Fruit fly (Drosophila melanogaster) whole organism, embryonic: ENCODE measurements around the gene CG14085.
A peak's percentile ranks its signal among the peaks of the same experiment; 100 is the strongest.

Experiments
- BtbVII ChIP-seq: fragments of 200-800 bp; sonication (Bioruptor generic); optimal IDR thresholded peaks from 3 replicates; lab custom pipeline; 2017; ENCODE audit warnings: missing biosample characterization, mild to moderate bottlenecking, missing genetic modification characterization
- CG12299 ChIP-seq: fragments of 200-800 bp; sonication (Bioruptor generic); optimal IDR thresholded peaks from 2 replicates; lab custom pipeline; 2018; ENCODE audit warnings: missing biosample characterization, mild to moderate bottlenecking, missing genetic modification characterization
- CG13424 ChIP-seq: fragments of 200-800 bp; sonication (Bioruptor generic); optimal IDR thresholded peaks from 2 replicates; lab custom pipeline; 2019; ENCODE audit warnings: missing biosample characterization, mild to moderate bottlenecking, missing genetic modification characterization, moderate library complexity
- CG13894 ChIP-seq: fragments of 200-800 bp; sonication (Bioruptor generic); optimal IDR thresholded peaks from 3 replicates; lab custom pipeline; 2018; ENCODE audit warnings: missing biosample characterization, mild to moderate bottlenecking, missing genetic modification characterization, moderate library complexity
- CG18011 ChIP-seq: fragments of 200-800 bp; sonication (Bioruptor generic); optimal IDR thresholded peaks from 2 replicates; lab custom pipeline; 2017; ENCODE audit warnings: missing biosample characterization, missing genetic modification characterization, mild to moderate bottlenecking, moderate library complexity, missing genotype
- CG30020 ChIP-seq: fragments of 200-800 bp; optimal IDR thresholded peaks from 2 replicates; lab custom pipeline; 2019; ENCODE audit warnings: missing biosample characterization, mild to moderate bottlenecking, missing genetic modification characterization, moderate library complexity
- CG3163 ChIP-seq: fragments of 200-800 bp; sonication (Bioruptor generic); optimal IDR thresholded peaks from 3 replicates; lab custom pipeline; 2016; ENCODE audit warnings: missing biosample characterization, missing genetic modification characterization
- CG32532 ChIP-seq: fragments of 200-800 bp; sonication (Bioruptor generic); IDR thresholded peaks from 2 replicates; pipeline ENCODE4 v1.3.6; 2022; ENCODE audit warnings: missing biosample characterization, missing genetic modification characterization
- CG3726 ChIP-seq: fragments of 200-800 bp; sonication (Bioruptor generic); IDR thresholded peaks from 3 replicates; pipeline ENCODE4, ENCODE4 v1.3.6; 2022; ENCODE audit warnings: missing biosample characterization, missing genetic modification characterization
- CG4424 ChIP-seq: fragments of 200-800 bp; sonication (Bioruptor generic); optimal IDR thresholded peaks from 3 replicates; lab custom pipeline; 2016; ENCODE audit warnings: missing biosample characterization, missing genetic modification characterization
- CG5953 ChIP-seq: fragments of 200-800 bp; sonication (Bioruptor generic); IDR thresholded peaks from 2 replicates; pipeline ENCODE4 v1.3.6; 2022; ENCODE audit warnings: missing biosample characterization, missing genetic modification characterization
- CG7745 ChIP-seq: fragments of 200-800 bp; sonication (Bioruptor generic); optimal IDR thresholded peaks from 2 replicates; lab custom pipeline; 2018; ENCODE audit warnings: missing biosample characterization, mild to moderate bottlenecking, missing genetic modification characterization, moderate library complexity
- CG8944 ChIP-seq: fragments of 200-800 bp; sonication (Bioruptor generic); optimal IDR thresholded peaks from 3 replicates; lab custom pipeline; 2016; ENCODE audit warnings: missing biosample characterization, missing genetic modification characterization
- CTCF ChIP-seq: fragments of 200-800 bp; sonication (Bioruptor generic); optimal IDR thresholded peaks from 2 replicates; lab custom pipeline; 2017; ENCODE audit warnings: missing biosample characterization, mild to moderate bottlenecking, missing genetic modification characterization, moderate library complexity
- Doc2 ChIP-seq: fragments of 200-800 bp; sonication (Bioruptor generic); IDR thresholded peaks from 2 replicates; pipeline ENCODE4 v1.3.6; 2022; ENCODE audit warnings: missing biosample characterization, missing genetic modification characterization
- E2f1 ChIP-seq: fragments of 200-800 bp; sonication (Bioruptor generic); IDR thresholded peaks from 2 replicates; pipeline ENCODE4 v1.3.6; 2022; ENCODE audit warnings: missing biosample characterization, missing genetic modification characterization
- H15 ChIP-seq: fragments of 200-800 bp; sonication (Bioruptor generic); IDR thresholded peaks from 3 replicates; pipeline ENCODE4 v1.3.6; 2022; ENCODE audit warnings: missing biosample characterization, missing genetic modification characterization
- H2.0 ChIP-seq: fragments of 200-800 bp; sonication (Bioruptor generic); IDR thresholded peaks from 2 replicates; pipeline ENCODE4 v1.3.6; 2022; ENCODE audit warnings: missing biosample characterization, missing genetic modification characterization
- HLH3B ChIP-seq: fragments of 200-800 bp; sonication (Bioruptor generic); IDR thresholded peaks from 2 replicates; pipeline ENCODE4 v1.3.6; 2022; ENCODE audit warnings: missing biosample characterization, missing genetic modification characterization
- Hey ChIP-seq: fragments of 200-800 bp; sonication (Bioruptor generic); optimal IDR thresholded peaks from 3 replicates; lab custom pipeline; 2018; ENCODE audit warnings: missing biosample characterization, mild to moderate bottlenecking, missing genetic modification characterization
- Hr39 ChIP-seq: fragments of >200 bp; optimal IDR thresholded peaks from 2 replicates; lab custom pipeline; 2017
- Lim3 ChIP-seq: fragments of 200-800 bp; sonication (Bioruptor generic); IDR thresholded peaks from 2 replicates; pipeline ENCODE4 v1.3.6; 2022; ENCODE audit warnings: missing biosample characterization, missing genetic modification characterization
- Oli ChIP-seq: fragments of 200-800 bp; sonication (Bioruptor generic); optimal IDR thresholded peaks from 2 replicates; lab custom pipeline; 2018; ENCODE audit warnings: missing biosample characterization, mild to moderate bottlenecking, missing genetic modification characterization, moderate library complexity
- Pdp1 ChIP-seq, 2 experiments: fragments of 200-800 bp; sonication (Bioruptor generic); optimal IDR thresholded peaks; 3 replicates each; lab custom pipeline; 2016; ENCODE audit warnings: missing biosample characterization in 2 of 2, missing genetic modification characterization in 2 of 2, mild to moderate bottlenecking in 1 of 2, moderate library complexity in 1 of 2
- Ravus ChIP-seq: fragments of 200-800 bp; sonication (Bioruptor generic); IDR thresholded peaks from 2 replicates; pipeline ENCODE4 v1.3.6; 2022; ENCODE audit warnings: missing biosample characterization, missing genetic modification characterization
- Sin3A ChIP-seq: fragments of >200 bp; optimal IDR thresholded peaks from 2 replicates; lab custom pipeline; 2018
- Spps ChIP-seq: fragments of 200-800 bp; sonication (Bioruptor generic); optimal IDR thresholded peaks from 2 replicates; lab custom pipeline; 2018; ENCODE audit warnings: missing biosample characterization, mild to moderate bottlenecking, missing genetic modification characterization
- Tbp ChIP-seq: fragments of >200 bp; optimal IDR thresholded peaks from 2 replicates; lab custom pipeline; 2018; ENCODE audit warnings: missing biosample characterization, missing genetic modification characterization
- abd-A ChIP-seq: fragments of 200-800 bp; sonication (Bioruptor generic); optimal IDR thresholded peaks from 3 replicates; lab custom pipeline; 2019; ENCODE audit warnings: missing biosample characterization, mild to moderate bottlenecking, missing genetic modification characterization, moderate library complexity
- aop ChIP-seq: fragments of 200-800 bp; sonication (Bioruptor generic); IDR thresholded peaks from 2 replicates; pipeline ENCODE4 v1.3.6; 2022; ENCODE audit warnings: missing biosample characterization, missing genetic modification characterization
- cwo ChIP-seq: fragments of 200-800 bp; sonication (Bioruptor generic); optimal IDR thresholded peaks from 3 replicates; lab custom pipeline; 2017; ENCODE audit warnings: missing biosample characterization, missing genetic modification characterization, mild to moderate bottlenecking, moderate library complexity, missing genetic modification reagents
- disco-r ChIP-seq: fragments of 200-800 bp; sonication (Bioruptor generic); optimal IDR thresholded peaks from 2 replicates; lab custom pipeline; 2016; ENCODE audit warnings: missing biosample characterization, missing genetic modification characterization
- org-1 ChIP-seq: fragments of 200-800 bp; sonication (Bioruptor generic); optimal IDR thresholded peaks from 2 replicates; lab custom pipeline; 2017; ENCODE audit warnings: missing biosample characterization, missing genetic modification characterization
- pb ChIP-seq: fragments of 200-800 bp; sonication (Bioruptor generic); optimal IDR thresholded peaks from 3 replicates; lab custom pipeline; 2016; ENCODE audit warnings: missing biosample characterization, missing genetic modification characterization
- pnt ChIP-seq: fragments of 200-800 bp; sonication (Bioruptor generic); optimal IDR thresholded peaks from 3 replicates; lab custom pipeline; 2016; ENCODE audit warnings: missing biosample characterization, missing genetic modification characterization
- prd ChIP-seq, 3 experiments: fragments of >200 bp in 2 of 3; fragments of 200-800 bp in 1 of 3; sonication (Bioruptor generic) in 1 of 3; optimal IDR thresholded peaks in 2 of 3; IDR thresholded peaks in 1 of 3; 2 replicates in 2 of 3; 3 replicates in 1 of 3; pipeline versions ENCODE4 v1.3.6 to Lab custom; 2017 to 2022; ENCODE audit warnings: missing biosample characterization in 1 of 3, missing genetic modification characterization in 1 of 3
- pum ChIP-seq: fragments of 200-800 bp; sonication (Bioruptor generic); optimal IDR thresholded peaks from 2 replicates; lab custom pipeline; 2016; ENCODE audit warnings: missing biosample characterization, missing genetic modification characterization
- rib ChIP-seq: fragments of 200-800 bp; sonication (Bioruptor generic); IDR thresholded peaks from 2 replicates; pipeline ENCODE4 v1.3.6; 2022; ENCODE audit warnings: missing biosample characterization, missing genetic modification characterization
- salm ChIP-seq: fragments of 200-800 bp; sonication (Bioruptor generic); optimal IDR thresholded peaks from 2 replicates; lab custom pipeline; 2018; ENCODE audit warnings: missing biosample characterization, mild to moderate bottlenecking, missing genetic modification characterization
- seq ChIP-seq: fragments of 200-800 bp; sonication (Bioruptor generic); IDR thresholded peaks from 2 replicates; pipeline ENCODE4 v1.3.6; 2022; ENCODE audit warnings: missing biosample characterization, missing genetic modification characterization
- sima ChIP-seq: fragments of 200-800 bp; sonication (Bioruptor generic); optimal IDR thresholded peaks from 2 replicates; lab custom pipeline; 2016; ENCODE audit warnings: missing biosample characterization, missing genetic modification characterization
- stwl ChIP-seq: fragments of 200-800 bp; sonication (Bioruptor generic); optimal IDR thresholded peaks from 3 replicates; lab custom pipeline; 2018; ENCODE audit warnings: missing biosample characterization, mild to moderate bottlenecking, missing genetic modification characterization, moderate library complexity
- tin ChIP-seq: fragments of 200-800 bp; sonication (Bioruptor generic); optimal IDR thresholded peaks from 3 replicates; lab custom pipeline; 2016; ENCODE audit warnings: missing biosample characterization, missing genetic modification characterization

The CG14085 gene

DNA sequence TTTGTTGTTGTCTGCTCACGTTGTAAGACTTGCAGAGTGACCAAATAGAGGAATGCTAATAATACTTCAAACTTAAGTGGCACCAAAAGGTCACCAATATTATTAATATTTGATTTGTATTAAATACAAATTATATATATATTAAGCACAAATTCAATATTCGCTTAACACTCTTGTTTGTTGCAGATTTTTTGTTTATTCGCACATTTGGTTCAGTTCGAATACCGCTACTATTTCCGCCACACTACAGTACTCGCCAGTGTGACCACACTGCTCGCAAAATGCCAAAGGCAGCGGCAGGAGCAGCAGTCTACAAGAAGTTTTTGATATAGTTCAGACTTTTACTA lies 5.0 kb upstream of the CG14085 start, which contains the start of gene Max (continued):
- no peak for TF ChIP-seq prd (optimal IDR thresholded peaks at IDR 0.05; lab: Kevin White, UChicago)
- peak; percentile 77 for TF ChIP-seq prd (GFP tag; IDR thresholded peaks at IDR 0.05; lab: Robert Waterston, UW)
- TF ChIP-seq CG4424 (GFP tag; lab: Kevin White, UChicago) = peak; percentile 60

DNA sequence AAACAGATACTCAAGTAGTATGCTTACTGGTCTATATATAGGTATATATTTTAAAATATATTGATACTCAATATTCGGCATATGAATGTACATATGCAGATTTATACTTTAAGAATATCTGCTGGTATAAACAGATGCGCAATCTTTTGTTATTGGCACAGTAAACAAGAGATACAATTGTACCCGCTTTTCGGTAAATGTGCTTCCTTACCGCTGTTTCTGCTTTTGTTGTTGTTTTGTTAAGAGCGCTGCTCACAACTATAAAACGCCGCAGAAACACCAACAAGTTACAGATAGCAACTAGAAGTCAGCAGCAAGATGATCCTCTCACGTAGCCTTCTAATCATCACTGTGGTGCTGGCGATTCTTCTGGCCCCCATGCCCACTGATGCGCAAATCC lies 3.4 kb upstream of the CG14085 start, which contains the start of gene CG45081:
TSS of gene CG45081 (plus strand) at position 301 of the 400 bp plus-strand sequence.
- TF ChIP-seq BtbVII (GFP tag; lab: Kevin White, UChicago) (no peak), rib (GFP tag; lab: Robert Waterston, UW) (no peak), Sin3A (lab: Kevin White, UChicago) (no peak), seq (GFP tag; lab: Robert Waterston, UW) (no peak), CG13424 (tag; lab: Kevin White, UChicago) (no peak), Doc2 (GFP tag; lab: Robert Waterston, UW) (0 out of 2 replicates have a peak, but pooled peaks have one; percentile 16), salm (tag; lab: Kevin White, UChicago) (no peak), CG12299 (tag; lab: Kevin White, UChicago) (no peak), E2f1 (GFP tag; lab: Robert Waterston, UW) (0 out of 2 replicates have a peak, but pooled peaks have one; percentile 8)

DNA sequence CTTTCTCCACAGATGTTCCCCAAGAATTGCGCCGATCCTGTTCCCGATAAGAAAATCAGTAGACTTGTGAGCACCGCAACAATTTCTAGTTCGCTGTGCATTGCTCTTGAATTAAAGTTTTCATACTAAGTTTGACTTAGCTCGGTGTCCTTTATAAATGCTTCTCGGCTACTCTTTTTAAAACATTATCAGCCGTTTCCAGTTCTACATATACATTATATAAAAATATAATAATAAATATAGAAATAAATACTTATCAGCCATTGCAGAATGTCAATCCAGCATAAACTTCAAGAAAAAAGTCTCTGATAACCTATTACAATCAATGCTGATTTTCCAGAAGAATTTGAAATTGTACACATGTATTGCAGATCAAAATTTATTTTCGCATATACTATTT lies 1.4 kb downstream of the CG14085 start, which contains the start of gene CG14088:
TSS of gene CG14088 (minus strand) at position 101 of the 400 bp plus-strand sequence.
- TF ChIP-seq tin (GFP tag; lab: Kevin White, UChicago) = no peak
- no peak for TF ChIP-seq cwo (GFP tag; lab: Kevin White, UChicago)
- no peak for TF ChIP-seq sima (GFP tag; lab: Kevin White, UChicago)
- no peak for TF ChIP-seq CG13894
- no peak for TF ChIP-seq pnt (GFP tag; lab: Kevin White, UChicago)

DNA sequence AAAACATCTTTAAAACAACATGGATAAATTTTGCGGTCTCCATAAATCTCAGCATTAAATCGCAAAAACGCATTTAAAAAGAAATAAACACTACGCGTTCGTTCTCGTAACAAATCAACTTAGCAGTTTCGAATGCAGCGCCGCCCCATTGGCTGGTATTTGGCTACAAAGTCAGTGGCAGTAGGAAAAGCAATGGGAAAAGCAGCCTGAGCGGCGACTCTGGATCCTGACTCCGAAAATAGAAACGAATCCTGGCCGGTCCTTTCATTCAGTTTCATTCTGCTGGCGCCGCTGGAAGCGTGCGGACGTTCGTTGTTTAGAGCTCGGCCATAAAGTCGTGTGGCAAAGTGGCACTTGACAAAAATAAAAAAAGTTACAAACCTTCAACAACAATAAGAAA lies 6.3 kb downstream of the CG14085 start, which contains the start of gene CG14086:
TSS of gene CG14086 (plus strand) at position 301 of the 400 bp plus-strand sequence.
- TF ChIP-seq Spps (tag; lab: Kevin White, UChicago) = no peak
- TF ChIP-seq, all 482 proteins: peak for 0

dm6 chr3L:19280283-19280682 lies 11.1 kb downstream of the CG14085 start:
- no peak for TF ChIP-seq pum (GFP tag; lab: Kevin White, UChicago)
- TF ChIP-seq CG8944 (GFP tag; lab: Kevin White, UChicago) = no peak
- no peak for TF ChIP-seq org-1
- peak; percentile 57 for TF ChIP-seq Hr39 (lab: Kevin White, UChicago)
- no peak for TF ChIP-seq Ravus (GFP tag; lab: Robert Waterston, UW)
- TF ChIP-seq disco-r (GFP tag; lab: Kevin White, UChicago) = no peak
- no peak for TF ChIP-seq abd-A (tag; lab: Kevin White, UChicago)
- no peak for TF ChIP-seq Lim3 (GFP tag; lab: Robert Waterston, UW)
- TF ChIP-seq CG32532 = 0 out of 2 replicates have a peak, but pooled peaks have one; percentile 23
- TF ChIP-seq CTCF (GFP tag; lab: Kevin White, UChicago) = no peak
- peak; percentile 49; the same call in 1 of the 3 replicates for TF ChIP-seq CG3726 (GFP tag; lab: Robert Waterston, UW)
- TF ChIP-seq CG30020 (tag; lab: Kevin White, UChicago) = no peak
- no peak for TF ChIP-seq stwl (tag; lab: Kevin White, UChicago)

DNA sequence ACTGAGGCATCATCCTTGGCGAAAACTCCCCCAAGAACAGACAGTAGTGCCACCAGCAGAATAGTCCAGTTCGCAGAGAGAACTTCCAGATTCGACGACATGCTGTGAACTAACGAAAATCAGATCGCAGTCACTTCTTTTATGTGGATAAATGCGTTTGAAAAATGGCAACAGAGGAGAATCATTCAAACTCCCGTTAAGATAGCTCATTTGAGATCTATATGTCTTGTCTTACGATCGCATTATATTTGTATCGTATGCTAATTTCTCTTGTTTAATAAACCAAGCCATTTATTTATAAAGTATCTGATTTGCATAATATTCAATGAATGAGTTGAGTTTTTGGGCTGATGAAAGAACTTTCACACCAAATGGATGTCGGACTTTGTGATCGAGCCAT lies 11.5 kb downstream of the CG14085 start, which contains the start of gene CG14089:
TSS of gene CG14089 (minus strand) at position 101 of the 400 bp plus-strand sequence.
- TF ChIP-seq aop (GFP tag; lab: Robert Waterston, UW) (no peak), HLH3B (GFP tag; lab: Robert Waterston, UW) (no peak), CG7745 (tag; lab: Kevin White, UChicago) (no peak), Tbp (GFP tag; lab: Kevin White, UChicago) (no peak), Pdp1 (GFP tag; optimal IDR thresholded peaks at IDR 0.05; lab: Kevin White, UChicago) (no peak), Doc2 (GFP tag; lab: Robert Waterston, UW) (no peak), H2.0 (GFP tag; lab: Robert Waterston, UW) (no peak), CG5953 (GFP tag; lab: Robert Waterston, UW) (no peak), Oli (no peak), H15 (GFP tag; lab: Robert Waterston, UW) (no peak), pb (GFP tag; lab: Kevin White, UChicago) (no peak), CG3163 (GFP tag; lab: Kevin White, UChicago) (no peak), Hey (tag; lab: Kevin White, UChicago) (no peak), tin (GFP tag; lab: Kevin White, UChicago) (no peak), CG18011 (no peak)
